Worm (Caenorhabditis elegans) whole organism, mixed stage, embryonic: Measurements from ENCODE around the gene K05F1.8.
"Not testable (repeated sequence)": the region's sequence is repeated elsewhere in the genome, so short reads cannot be mapped to it uniquely, and the experiment has no call there.

Source experiments
- M03D4.4 ChIP-seq: sonication (generic microtip); optimal IDR thresholded peaks from 2 replicates; lab custom pipeline; 2017; ENCODE audit warnings: mild to moderate bottlenecking, missing genetic modification characterization, missing compliant biosample characterization
- bed-3 ChIP-seq: fragments of 200-800 bp; sonication (Bioruptor generic); optimal IDR thresholded peaks from 3 replicates; lab custom pipeline; 2018; ENCODE audit warnings: mild to moderate bottlenecking, missing genetic modification characterization, moderate library complexity, missing compliant biosample characterization
- blmp-1 ChIP-seq: fragments of 150-350 bp; optimal IDR thresholded peaks from 2 replicates; lab custom pipeline; 2014; ENCODE audit warnings: missing biosample characterization, missing genetic modification characterization
- ceh-39 ChIP-seq: fragments of 150-350 bp; optimal IDR thresholded peaks from 2 replicates; lab custom pipeline; 2014; ENCODE audit warnings: missing biosample characterization, missing genetic modification characterization
- ceh-43 ChIP-seq: fragments of 200-800 bp; sonication (Bioruptor generic); optimal IDR thresholded peaks from 2 replicates; lab custom pipeline; 2018; ENCODE audit warnings: mild to moderate bottlenecking, missing genetic modification characterization, moderate library complexity, missing compliant biosample characterization
- ceh-83 ChIP-seq: fragments of 200-800 bp; sonication (Bioruptor generic); optimal IDR thresholded peaks from 2 replicates; lab custom pipeline; 2018; ENCODE audit warnings: mild to moderate bottlenecking, missing genetic modification characterization, missing compliant biosample characterization
- drap-1 ChIP-seq: fragments of 200-800 bp; sonication (Bioruptor generic); optimal IDR thresholded peaks from 3 replicates; lab custom pipeline; 2018; ENCODE audit warnings: mild to moderate bottlenecking, missing genetic modification characterization, missing compliant biosample characterization
- elt-1 ChIP-seq: sonication (generic microtip); optimal IDR thresholded peaks from 2 replicates; lab custom pipeline; 2017; ENCODE audit warnings: missing genetic modification characterization, mild to moderate bottlenecking, missing compliant biosample characterization, antibody characterized with exemption, moderate library complexity, borderline replicate concordance; ENCODE audit not compliant: insufficient read depth
- elt-3 ChIP-seq: fragments of 150-350 bp; optimal IDR thresholded peaks from 2 replicates; lab custom pipeline; 2014; ENCODE audit warnings: missing biosample characterization, missing genetic modification characterization
- flh-1 ChIP-seq: fragments of 200-800 bp; sonication (Bioruptor generic); optimal IDR thresholded peaks from 2 replicates; lab custom pipeline; 2018; ENCODE audit warnings: mild to moderate bottlenecking, missing genetic modification characterization, moderate library complexity, missing compliant biosample characterization
- hlh-1 ChIP-seq: fragments of 150-350 bp; optimal IDR thresholded peaks from 2 replicates; lab custom pipeline; 2014; ENCODE audit warnings: missing biosample characterization, missing genetic modification reagents, missing genetic modification characterization
- lin-13 ChIP-seq: fragments of 150-350 bp; optimal IDR thresholded peaks from 2 replicates; lab custom pipeline; 2014; ENCODE audit warnings: missing biosample characterization, missing genetic modification characterization
- lin-32 ChIP-seq: fragments of 200-800 bp; sonication (Bioruptor generic); optimal IDR thresholded peaks from 2 replicates; lab custom pipeline; 2018; ENCODE audit warnings: mild to moderate bottlenecking, missing genetic modification characterization, missing compliant biosample characterization
- mab-5 ChIP-seq: fragments of 150-350 bp; optimal IDR thresholded peaks from 2 replicates; lab custom pipeline; 2014; ENCODE audit warnings: missing biosample characterization, missing genetic modification characterization
- mep-1 ChIP-seq: fragments of 150-350 bp; optimal IDR thresholded peaks from 2 replicates; lab custom pipeline; 2017; ENCODE audit warnings: missing biosample characterization, missing genetic modification reagents, missing genetic modification characterization, inconsistent platforms
- mls-2 ChIP-seq: sonication (generic microtip); optimal IDR thresholded peaks from 2 replicates; lab custom pipeline; 2016; ENCODE audit warnings: mild to moderate bottlenecking, missing genetic modification characterization, moderate library complexity, missing compliant biosample characterization
- nhr-12 ChIP-seq: fragments of 150-350 bp; optimal IDR thresholded peaks from 2 replicates; lab custom pipeline; 2014; ENCODE audit warnings: missing biosample characterization, missing genetic modification characterization
- nhr-237 ChIP-seq: fragments of 150-350 bp; optimal IDR thresholded peaks from 2 replicates; lab custom pipeline; 2014; ENCODE audit warnings: missing biosample characterization, missing genetic modification characterization
- nhr-28 ChIP-seq: fragments of 150-350 bp; optimal IDR thresholded peaks from 2 replicates; lab custom pipeline; 2014; ENCODE audit warnings: missing biosample characterization, missing genetic modification characterization
- pha-4 ChIP-seq: fragments of 150-350 bp; optimal IDR thresholded peaks from 2 replicates; lab custom pipeline; 2018; ENCODE audit warnings: missing biosample characterization, missing genetic modification reagents, missing genetic modification characterization
- sem-2 ChIP-seq: fragments of 200-800 bp; sonication (Bioruptor generic); optimal IDR thresholded peaks from 2 replicates; lab custom pipeline; 2018; ENCODE audit warnings: mild to moderate bottlenecking, missing genetic modification characterization, missing compliant biosample characterization
- snpc-4 ChIP-seq: fragments of 150-350 bp; optimal IDR thresholded peaks from 2 replicates; lab custom pipeline; 2014; ENCODE audit warnings: missing biosample characterization, missing genetic modification characterization
- sptf-1 ChIP-seq: sonication (generic microtip); optimal IDR thresholded peaks from 2 replicates; lab custom pipeline; 2017; ENCODE audit warnings: mild to moderate bottlenecking, missing genetic modification characterization, moderate library complexity, missing compliant biosample characterization
- tbx-8 ChIP-seq: fragments of 200-800 bp; sonication (Bioruptor generic); optimal IDR thresholded peaks from 2 replicates; lab custom pipeline; 2018; ENCODE audit warnings: mild to moderate bottlenecking, missing genetic modification characterization, moderate library complexity, missing compliant biosample characterization
- unc-39 ChIP-seq: fragments of 150-350 bp; optimal IDR thresholded peaks from 2 replicates; lab custom pipeline; 2014; ENCODE audit warnings: missing biosample characterization, missing genetic modification characterization
- unc-62 ChIP-seq: fragments of 150-350 bp; optimal IDR thresholded peaks from 2 replicates; lab custom pipeline; 2014; ENCODE audit warnings: missing biosample characterization, missing genetic modification reagents, missing genetic modification characterization
- zip-8 ChIP-seq: fragments of 150-350 bp; optimal IDR thresholded peaks from 2 replicates; lab custom pipeline; 2014; ENCODE audit warnings: missing biosample characterization, missing genetic modification characterization

Gene K05F1.8

DNA sequence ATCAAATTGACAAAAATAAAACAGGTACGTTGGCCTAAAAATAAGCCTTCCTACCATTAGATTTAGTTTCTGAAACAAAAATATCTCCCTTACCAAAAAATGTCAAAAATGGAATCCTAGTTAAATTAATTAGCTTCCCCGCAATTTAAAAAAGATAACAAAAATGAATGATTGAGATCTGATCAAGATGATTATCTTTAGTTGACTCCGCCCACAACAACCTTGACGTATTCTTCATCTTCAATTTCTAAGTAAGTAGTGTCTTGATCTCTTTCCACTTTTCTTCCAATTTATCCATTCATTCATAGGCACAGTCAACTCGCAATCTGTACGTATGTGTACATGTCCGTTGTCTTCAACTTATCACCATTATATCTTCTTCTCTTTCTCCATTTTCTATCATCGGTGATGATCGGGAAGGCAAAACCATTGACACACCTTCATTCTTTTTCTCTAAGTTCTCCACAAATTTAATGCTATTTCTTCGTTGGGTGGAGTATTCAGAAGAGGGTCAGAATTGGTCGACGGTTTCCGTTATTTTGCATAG lies 31.1 kb downstream of the K05F1.8 start:
- TF ChIP-seq hlh-1 (tag; lab: Kevin White, UChicago): no peak
- peak; percentile 86 for TF ChIP-seq elt-1 (tag; lab: Kevin White, UChicago)

DNA sequence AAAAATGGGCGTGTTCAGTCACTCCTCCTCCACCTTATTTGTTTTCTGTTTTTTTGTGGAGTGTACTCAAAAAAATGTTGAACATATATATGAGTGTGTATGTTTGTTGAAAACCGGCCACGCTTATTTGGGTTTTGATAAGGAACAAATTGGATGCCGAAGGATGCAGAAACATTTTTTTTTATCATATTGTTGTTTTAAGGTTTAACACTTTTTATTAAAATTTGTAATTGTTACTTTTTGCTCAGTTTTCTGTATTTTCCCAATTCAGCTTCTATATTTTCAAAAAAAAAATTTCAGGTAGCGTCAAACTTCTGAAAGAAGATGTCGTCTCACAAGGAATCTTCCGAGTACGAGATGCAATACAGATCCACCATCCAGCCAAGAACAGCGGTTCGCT lies 34.1 kb downstream of the K05F1.8 start, which contains the start of gene ifb-1:
TSS of gene ifb-1 (plus strand) at position 301 of the 400 bp plus-strand sequence.
- TF ChIP-seq elt-1 (tag; lab: Kevin White, UChicago): no peak
- TF ChIP-seq tbx-8 (GFP tag; lab: Kevin White, UChicago): no peak
- TF ChIP-seq drap-1: no peak
- no peak for TF ChIP-seq pha-4 (tag; lab: Kevin White, UChicago)
- TF ChIP-seq ceh-39 (tag; lab: Kevin White, UChicago): no peak
- TF ChIP-seq mab-5 (tag; lab: Kevin White, UChicago): no peak
- no peak for TF ChIP-seq lin-13
- TF ChIP-seq elt-3 (tag; lab: Kevin White, UChicago): no peak
- TF ChIP-seq nhr-12 (tag; lab: Kevin White, UChicago): no peak
- TF ChIP-seq bed-3 (GFP tag; lab: Kevin White, UChicago): no peak
- no peak for TF ChIP-seq zip-8 (tag; lab: Kevin White, UChicago)
- TF ChIP-seq nhr-28 (tag; lab: Kevin White, UChicago): no peak

DNA sequence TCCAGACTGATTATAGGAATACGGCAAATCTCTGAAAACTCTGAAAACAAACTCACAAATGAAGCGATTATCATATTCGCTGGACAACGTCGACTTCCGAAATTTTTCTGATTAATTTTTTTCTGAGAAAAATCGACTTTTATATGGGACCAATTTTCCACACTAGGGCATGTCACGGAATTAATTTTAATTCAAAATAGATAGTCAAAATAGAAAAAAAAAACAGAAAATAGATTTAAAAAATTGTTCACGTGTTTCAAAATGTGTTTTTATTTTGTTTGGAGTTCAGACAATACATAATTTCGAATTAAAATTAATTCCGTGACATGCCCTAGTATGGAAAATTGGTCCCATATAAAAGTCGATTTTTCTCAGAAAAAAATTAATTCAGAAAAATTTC lies 41.8 kb downstream of the K05F1.8 start, which contains the start of the genes F10C1.3 and F10C1.23:
TSS of gene F10C1.3 (minus strand) at position 101 of the 400 bp plus-strand sequence.
TSS of gene F10C1.23 (plus strand) at position 385 of the 400 bp plus-strand sequence.
- not testable (repeated sequence) for TF ChIP-seq nhr-28 (tag; lab: Kevin White, UChicago); unc-39; tbx-8 (GFP tag; lab: Kevin White, UChicago)

DNA sequence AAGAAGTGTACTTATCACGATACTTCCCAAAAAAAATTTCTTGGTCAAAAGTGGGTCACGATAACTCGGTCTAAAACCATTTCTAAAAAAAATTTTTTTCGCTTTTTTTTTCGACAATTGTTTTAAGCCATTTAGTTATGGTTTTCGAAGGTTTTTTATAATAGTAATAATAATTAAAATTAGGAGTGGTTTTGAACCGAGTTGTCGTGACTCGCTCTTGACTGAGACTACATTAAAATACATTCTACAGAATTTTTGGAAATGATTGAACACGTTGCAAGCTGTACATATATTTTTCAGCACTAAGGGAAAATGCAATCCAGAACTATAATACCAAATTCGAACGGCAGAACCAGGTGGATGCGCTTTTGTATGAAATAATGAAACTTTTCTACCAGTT lies 45.3 kb downstream of the K05F1.8 start, which contains the start of gene F10C1.8:
TSS of gene F10C1.8 (plus strand) at position 301 of the 400 bp plus-strand sequence.
- no peak for TF ChIP-seq drap-1

DNA sequence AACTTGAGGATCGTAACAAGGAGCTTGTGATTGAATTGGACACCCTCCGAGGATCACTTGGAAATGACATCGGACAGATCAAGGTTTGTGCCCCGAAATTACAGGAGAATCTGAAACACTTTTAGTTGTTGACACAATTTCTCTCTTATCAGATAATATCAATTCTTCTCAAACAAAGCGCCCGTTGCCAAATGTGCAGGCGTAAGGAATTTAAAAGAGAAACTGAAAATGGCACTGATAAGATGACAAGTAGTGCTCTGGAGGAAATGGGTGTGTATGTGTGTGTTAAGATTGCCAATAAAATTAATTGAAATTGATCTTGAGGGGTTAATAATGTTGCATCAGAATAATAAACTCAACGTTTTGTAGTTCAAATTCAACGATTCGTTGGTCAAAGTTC lies 48.1 kb downstream of the K05F1.8 start:
- TF ChIP-seq pha-4 (tag; lab: Kevin White, UChicago): no peak

DNA sequence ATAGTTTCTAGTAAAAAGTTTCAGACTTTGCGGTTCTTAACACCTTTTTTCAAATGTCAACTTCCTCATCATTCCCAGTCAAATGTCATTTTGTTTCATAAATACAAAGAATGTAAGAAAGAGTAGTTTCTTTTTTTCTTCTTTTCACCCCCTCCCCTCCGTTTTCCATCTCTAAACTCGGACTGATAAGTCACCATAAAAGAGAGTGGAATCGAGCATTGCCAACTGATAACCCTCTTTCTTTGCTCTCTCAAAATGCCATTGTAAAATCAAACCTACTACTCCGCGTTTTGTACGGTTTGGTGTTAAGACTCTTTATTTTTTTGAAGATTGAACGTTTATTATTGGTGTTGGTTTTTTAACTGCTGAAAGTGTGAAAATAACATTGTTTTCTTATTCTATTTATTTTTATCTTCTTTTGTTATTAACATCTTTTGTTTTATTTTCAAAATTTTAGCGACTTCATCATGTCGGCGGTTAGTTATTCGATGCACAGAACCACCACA lies 49.7 kb downstream of the K05F1.8 start, which contains the start of gene ifb-2:
TSS of gene ifb-2 (plus strand) at position 456 of the 506 bp plus-strand sequence.
- no peak for TF ChIP-seq nhr-12 (tag; lab: Kevin White, UChicago)
- no peak for TF ChIP-seq pha-4 (tag; lab: Kevin White, UChicago)
- TF ChIP-seq lin-32 (GFP tag; lab: Kevin White, UChicago): no peak
- no peak for TF ChIP-seq ceh-43 (GFP tag; lab: Kevin White, UChicago)
- no peak for TF ChIP-seq sem-2 (GFP tag; lab: Kevin White, UChicago)
- no peak for TF ChIP-seq mep-1
- no peak for TF ChIP-seq bed-3 (GFP tag; lab: Kevin White, UChicago)
- no peak for TF ChIP-seq elt-3 (tag; lab: Kevin White, UChicago)
- no peak for TF ChIP-seq snpc-4
- TF ChIP-seq ceh-83 (GFP tag; lab: Kevin White, UChicago): no peak
- TF ChIP-seq nhr-237 (tag; lab: Kevin White, UChicago): no peak
- TF ChIP-seq drap-1: no peak
- no peak for TF ChIP-seq tbx-8 (GFP tag; lab: Kevin White, UChicago)
- TF ChIP-seq flh-1 (GFP tag; lab: Kevin White, UChicago): no peak
- TF ChIP-seq sptf-1 (tag; lab: Kevin White, UChicago): no peak
- TF ChIP-seq mls-2 (tag; lab: Kevin White, UChicago): no peak
- no peak for TF ChIP-seq ceh-39 (tag; lab: Kevin White, UChicago)
- TF ChIP-seq unc-62 (GFP tag; lab: Kevin White, UChicago): no peak
- TF ChIP-seq M03D4.4 (tag; lab: Kevin White, UChicago): no peak
- no peak for TF ChIP-seq blmp-1 (tag; lab: Kevin White, UChicago)
